Fruit fly (Drosophila melanogaster): ENCODE results near the gene CG32181.

The CG32181 gene

DNA sequence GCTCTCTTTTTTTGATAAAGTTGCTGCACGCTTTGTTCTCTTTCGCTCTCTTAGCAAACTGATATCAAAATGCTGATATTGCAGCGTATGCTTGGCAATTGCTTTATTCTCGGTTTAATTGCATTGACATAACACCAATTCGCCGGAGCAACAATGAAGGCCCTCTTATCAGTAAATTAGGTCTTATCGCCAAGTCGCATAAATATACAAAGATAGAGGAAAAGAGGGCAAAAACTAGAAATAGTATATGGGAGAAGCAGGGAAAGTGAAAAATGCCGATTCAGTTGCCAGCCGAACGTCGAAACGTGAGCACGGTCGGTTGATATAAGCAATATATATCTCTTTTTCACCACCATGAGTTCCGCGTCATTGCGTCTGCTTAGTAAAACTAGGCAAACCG is 19.0 kb upstream of the CG32181 start, which contains the start of gene CG7460 (continued):
- TF ChIP-seq HLHmδ (GFP tag; optimal IDR thresholded peaks at IDR 0.05): no peak
- no peak for TF ChIP-seq pan (optimal IDR thresholded peaks at IDR 0.05)
- no peak for TF ChIP-seq pan (GFP tag; optimal IDR thresholded peaks at IDR 0.05 in 1 of 2, IDR thresholded peaks at IDR 0.05 in 1 of 2)
- TF ChIP-seq ATbp (GFP tag; optimal IDR thresholded peaks at IDR 0.05): peak; percentile 41
- TF ChIP-seq HLH3B (GFP tag; IDR thresholded peaks at IDR 0.05): no peak
- no peak for TF ChIP-seq hkb (optimal IDR thresholded peaks at IDR 0.05)
- no peak for TF ChIP-seq hkb (GFP tag; IDR thresholded peaks at IDR 0.05)
- TF ChIP-seq kah (GFP tag; optimal IDR thresholded peaks at IDR 0.05): peak; percentile 34
- no peak for TF ChIP-seq scrt (GFP tag; optimal IDR thresholded peaks at IDR 0.05)
- peak; percentile 56; the same call in 2 of the 3 replicates for TF ChIP-seq ci (GFP tag; IDR thresholded peaks at IDR 0.05)
- no peak for TF ChIP-seq disco-r (GFP tag; optimal IDR thresholded peaks at IDR 0.05)
- TF ChIP-seq tx (GFP tag; optimal IDR thresholded peaks at IDR 0.05): no peak
- no peak for TF ChIP-seq CG4328 (GFP tag; optimal IDR thresholded peaks at IDR 0.05)
- TF ChIP-seq CG17568 (GFP tag; optimal IDR thresholded peaks at IDR 0.05): peak; percentile 50
- TF ChIP-seq nau (GFP tag; optimal IDR thresholded peaks at IDR 0.05): peak; percentile 22
- no peak for TF ChIP-seq CG12659 (GFP tag; optimal IDR thresholded peaks at IDR 0.05)
- TF ChIP-seq slbo (GFP tag; IDR thresholded peaks at IDR 0.05): no peak
- no peak for TF ChIP-seq nom (GFP tag; optimal IDR thresholded peaks at IDR 0.05)
- TF ChIP-seq Dip2 (GFP tag; IDR thresholded peaks at IDR 0.05): no peak
- TF ChIP-seq CG18764 (GFP tag; optimal IDR thresholded peaks at IDR 0.05): no peak
- no peak for TF ChIP-seq ac (GFP tag; optimal IDR thresholded peaks at IDR 0.05)
- no peak for TF ChIP-seq CG17385 (GFP tag; optimal IDR thresholded peaks at IDR 0.05)
- TF ChIP-seq CG11247 (GFP tag; IDR thresholded peaks at IDR 0.05): no peak
- TF ChIP-seq CG12391 (tag; optimal IDR thresholded peaks at IDR 0.05): no peak
- TF ChIP-seq pros (GFP tag; optimal IDR thresholded peaks at IDR 0.05): no peak
- TF ChIP-seq esg (GFP tag; conservative IDR thresholded peaks at IDR 0.05): no peak
- peak; percentile 84 for TF ChIP-seq exex (tag; optimal IDR thresholded peaks at IDR 0.05)
- peak; percentile 10 for TF ChIP-seq Hmr (GFP tag; optimal IDR thresholded peaks at IDR 0.05)
- no peak for TF ChIP-seq knrl (GFP tag; IDR thresholded peaks at IDR 0.05; ENCODE audit: partially characterized antibody)
- peak; percentile 51 for TF ChIP-seq CG12071 (GFP tag; optimal IDR thresholded peaks at IDR 0.05)
- TF ChIP-seq lov (optimal IDR thresholded peaks at IDR 0.05): no peak
- TF ChIP-seq lov (GFP tag; IDR thresholded peaks at IDR 0.05): no peak
- no peak for TF ChIP-seq emc (GFP tag; optimal IDR thresholded peaks at IDR 0.05)
- TF ChIP-seq sug (tag; optimal IDR thresholded peaks at IDR 0.05): peak; percentile 51
- TF ChIP-seq CG34376 (GFP tag; optimal IDR thresholded peaks at IDR 0.05): peak; percentile 72
- no peak for TF ChIP-seq kay (GFP tag; optimal IDR thresholded peaks at IDR 0.05)
- no peak for TF ChIP-seq C15 (GFP tag; IDR thresholded peaks at IDR 0.05)
- no peak for TF ChIP-seq CG9727 (GFP tag; optimal IDR thresholded peaks at IDR 0.05)
- TF ChIP-seq CG8944 (GFP tag; optimal IDR thresholded peaks at IDR 0.05): no peak
- TF ChIP-seq Doc3 (GFP tag; IDR thresholded peaks at IDR 0.05; ENCODE audit: partially characterized antibody): no peak
- TF ChIP-seq otp (GFP tag; IDR thresholded peaks at IDR 0.05): no peak
- TF ChIP-seq crol (GFP tag; IDR thresholded peaks at IDR 0.05): no peak
- no peak for TF ChIP-seq CG10979 (tag; optimal IDR thresholded peaks at IDR 0.05)
- no peak for TF ChIP-seq org-1 (GFP tag; optimal IDR thresholded peaks at IDR 0.05)
- no peak for TF ChIP-seq CG5245 (GFP tag; optimal IDR thresholded peaks at IDR 0.05)
- TF ChIP-seq lilli (GFP tag; optimal IDR thresholded peaks at IDR 0.05): no peak
- TF ChIP-seq BEAF-32 (GFP tag; optimal IDR thresholded peaks at IDR 0.05): no peak
- no peak for TF ChIP-seq jumu (GFP tag; optimal IDR thresholded peaks at IDR 0.05)
- no peak for TF ChIP-seq lola (GFP tag; optimal IDR thresholded peaks at IDR 0.05)
- TF ChIP-seq NC2α (GFP tag; optimal IDR thresholded peaks at IDR 0.05): no peak
- TF ChIP-seq lbe (GFP tag; optimal IDR thresholded peaks at IDR 0.05): no peak
- no peak for TF ChIP-seq CG4617 (GFP tag; optimal IDR thresholded peaks at IDR 0.05; ENCODE audit: borderline replicate concordance)
